Worm (Caenorhabditis elegans) whole organism, late embryonic: ENCODE results near the gene epg-3.

Experiments used
- K02D7.2 ChIP-seq: sonication (generic microtip); optimal IDR thresholded peaks from 2 replicates; lab custom pipeline; 2017; ENCODE audit warnings: mild to moderate bottlenecking, missing genetic modification characterization, missing compliant biosample characterization
- ceh-14 ChIP-seq: sonication (generic microtip); optimal IDR thresholded peaks from 2 replicates; lab custom pipeline; 2016; ENCODE audit warnings: missing genotype, missing genetic modification characterization, missing compliant biosample characterization
- ceh-22 ChIP-seq: sonication (generic microtip); optimal IDR thresholded peaks from 2 replicates; lab custom pipeline; 2017; ENCODE audit warnings: missing biosample characterization, missing genetic modification characterization
- ceh-48 ChIP-seq: sonication (generic microtip); optimal IDR thresholded peaks from 2 replicates; lab custom pipeline; 2016; ENCODE audit warnings: missing genetic modification characterization, inconsistent platforms, missing compliant biosample characterization
- ets-4 ChIP-seq: sonication (generic microtip); optimal IDR thresholded peaks from 2 replicates; lab custom pipeline; 2016; ENCODE audit warnings: missing genetic modification characterization, missing compliant biosample characterization
- fkh-10 ChIP-seq: fragments of 150-350 bp; optimal IDR thresholded peaks from 2 replicates; lab custom pipeline; 2014; ENCODE audit warnings: missing biosample characterization, missing genetic modification reagents, missing genetic modification characterization
- hlh-15 ChIP-seq: sonication (generic microtip); optimal IDR thresholded peaks from 2 replicates; lab custom pipeline; 2016; ENCODE audit warnings: missing genetic modification characterization, missing compliant biosample characterization
- lin-11 ChIP-seq: fragments of 200-800 bp; sonication (Bioruptor generic); optimal IDR thresholded peaks from 2 replicates; lab custom pipeline; 2018; ENCODE audit warnings: mild to moderate bottlenecking, missing genetic modification characterization, missing compliant biosample characterization
- pat-9 ChIP-seq: fragments of 200-800 bp; sonication (Bioruptor generic); optimal IDR thresholded peaks from 2 replicates; lab custom pipeline; 2018; ENCODE audit warnings: mild to moderate bottlenecking, missing genetic modification characterization, moderate library complexity, missing compliant biosample characterization
- pax-1 ChIP-seq: fragments of 150-350 bp; optimal IDR thresholded peaks from 2 replicates; lab custom pipeline; 2014; ENCODE audit warnings: missing biosample characterization, missing genetic modification characterization
- pha-4 ChIP-seq: fragments of 150-350 bp; optimal IDR thresholded peaks from 2 replicates; lab custom pipeline; 2018; ENCODE audit warnings: missing biosample characterization, missing genetic modification reagents, missing genetic modification characterization
- rnt-1 ChIP-seq: sonication (generic microtip); optimal IDR thresholded peaks from 2 replicates; lab custom pipeline; 2016; ENCODE audit warnings: missing genetic modification characterization, missing compliant biosample characterization

ce11 chrIII:12920810-12921209 lies 13.7 kb upstream of the epg-3 start:
- TF ChIP-seq pha-4 (tag; lab: Kevin White, UChicago) = no peak
- TF ChIP-seq pax-1 (tag; lab: Kevin White, UChicago) = no peak
- TF ChIP-seq ceh-14 = no peak
- no peak for TF ChIP-seq ceh-48
- no peak for TF ChIP-seq pat-9 (tag; lab: Kevin White, UChicago)
- no peak for TF ChIP-seq rnt-1 (tag; lab: Kevin White, UChicago)
- no peak for TF ChIP-seq ceh-22
- TF ChIP-seq K02D7.2 (tag; lab: Kevin White, UChicago) = no peak
- no peak for TF ChIP-seq fkh-10
- no peak for TF ChIP-seq hlh-15 (tag; lab: Kevin White, UChicago)
- no peak for TF ChIP-seq ets-4 (tag; lab: Kevin White, UChicago)
- no peak for TF ChIP-seq lin-11 (tag; lab: Kevin White, UChicago)
